Worm (Caenorhabditis elegans) whole organism, L2 larva: ENCODE data around the gene F46E10.3.

Experiments
- F13H6.1 ChIP-seq: sonication (generic microtip); optimal IDR thresholded peaks from 2 replicates; lab custom pipeline; 2016; ENCODE audit warnings: missing genetic modification characterization, missing compliant biosample characterization
- dmd-4 ChIP-seq: sonication (generic microtip); optimal IDR thresholded peaks from 2 replicates; lab custom pipeline; 2017; ENCODE audit warnings: missing biosample characterization, missing genetic modification characterization
- egl-27 ChIP-seq: sonication (generic microtip); optimal IDR thresholded peaks from 3 replicates; lab custom pipeline; 2017; ENCODE audit warnings: missing biosample characterization, missing genetic modification reagents, missing genetic modification characterization
- lin-13 ChIP-seq: fragments of 150-350 bp; optimal IDR thresholded peaks from 2 replicates; lab custom pipeline; 2014; ENCODE audit warnings: missing biosample characterization, missing genetic modification reagents, missing genetic modification characterization
- mab-5 ChIP-seq: fragments of 150-350 bp; optimal IDR thresholded peaks from 2 replicates; lab custom pipeline; 2014; ENCODE audit warnings: missing biosample characterization, missing genetic modification characterization
- mdl-1 ChIP-seq, 2 experiments: fragments of 150-350 bp in 1 of 2; sonication (generic microtip) in 1 of 2; optimal IDR thresholded peaks; 2 replicates each; lab custom pipeline; 2017; ENCODE audit warnings: missing biosample characterization in 2 of 2, missing genetic modification characterization in 2 of 2
- nhr-11 ChIP-seq: fragments of 150-350 bp; optimal IDR thresholded peaks from 2 replicates; lab custom pipeline; 2014; ENCODE audit warnings: missing biosample characterization, missing genetic modification characterization
- nhr-21 ChIP-seq: fragments of 150-350 bp; optimal IDR thresholded peaks from 2 replicates; lab custom pipeline; 2014; ENCODE audit warnings: missing biosample characterization, missing genetic modification characterization
- nhr-23 ChIP-seq: fragments of 150-350 bp; optimal IDR thresholded peaks from 2 replicates; lab custom pipeline; 2014; ENCODE audit warnings: missing biosample characterization, missing genetic modification reagents, missing genetic modification characterization
- nhr-77 ChIP-seq: fragments of 150-350 bp; optimal IDR thresholded peaks from 2 replicates; lab custom pipeline; 2014; ENCODE audit warnings: missing biosample characterization, missing genetic modification characterization
- skn-1 ChIP-seq: sonication (generic microtip); optimal IDR thresholded peaks from 2 replicates; lab custom pipeline; 2017; ENCODE audit warnings: missing biosample characterization, missing genetic modification characterization
- unc-39 ChIP-seq: fragments of 150-350 bp; optimal IDR thresholded peaks from 2 replicates; lab custom pipeline; 2014; ENCODE audit warnings: missing biosample characterization, missing genetic modification characterization
- ztf-4 ChIP-seq: fragments of 150-350 bp; optimal IDR thresholded peaks from 2 replicates; lab custom pipeline; 2014; ENCODE audit warnings: missing biosample characterization, missing genetic modification characterization

DNA sequence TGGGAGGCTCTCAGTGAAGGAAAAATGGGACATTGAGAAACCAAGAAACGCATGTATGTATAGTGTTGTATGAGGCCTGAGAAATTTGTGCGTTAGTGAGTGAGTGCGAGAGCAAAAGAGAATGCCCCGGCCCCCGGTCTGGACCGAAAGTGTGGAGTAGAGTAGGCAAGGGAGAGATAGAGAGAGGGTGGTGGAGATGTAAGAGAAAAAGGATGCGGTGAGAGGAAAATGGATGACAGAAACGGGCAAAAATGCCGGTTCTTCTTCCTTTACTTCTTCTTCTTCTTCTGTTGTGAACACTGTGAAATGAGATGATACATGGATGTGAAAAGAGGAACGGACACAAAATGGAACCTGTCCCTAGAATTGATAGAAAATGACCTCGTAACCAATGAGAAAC is 20.2 kb downstream of the F46E10.3 start:
- TF ChIP-seq nhr-21 (tag; lab: Kevin White, UChicago), result no peak
- TF ChIP-seq ztf-4 (tag; lab: Kevin White, UChicago), result no peak
- TF ChIP-seq egl-27 (tag; lab: Kevin White, UChicago), result no peak
- TF ChIP-seq nhr-77 (tag; lab: Kevin White, UChicago), result no peak
- no peak for TF ChIP-seq dmd-4 (tag; lab: Kevin White, UChicago)
- TF ChIP-seq unc-39, result no peak
- peak; percentile 30 for TF ChIP-seq F13H6.1 (tag; lab: Kevin White, UChicago)
- TF ChIP-seq nhr-11 (tag; lab: Kevin White, UChicago), result no peak
- TF ChIP-seq mdl-1 (tag; optimal IDR thresholded peaks at IDR 0.05; lab: Kevin White, UChicago), result no peak
- no peak for TF ChIP-seq skn-1
- no peak for TF ChIP-seq lin-13 (GFP tag; lab: Kevin White, UChicago)
- TF ChIP-seq mab-5 (tag; lab: Kevin White, UChicago), result no peak
- no peak for TF ChIP-seq nhr-23 (tag; lab: Kevin White, UChicago)
